Fruit fly (Drosophila melanogaster) whole organism, pupa: ENCODE measurements around the gene Erk7.

Experiments used
- CG10348 ChIP-seq: fragments of 200-800 bp; sonication (Bioruptor generic); IDR thresholded peaks from 2 replicates; pipeline ENCODE4 v1.3.6; 2022; ENCODE audit warnings: missing biosample characterization, missing genetic modification characterization
- CG12605 ChIP-seq: fragments of 200-800 bp; sonication (Bioruptor generic); IDR thresholded peaks from 2 replicates; pipeline ENCODE4 v1.3.6; 2022; ENCODE audit warnings: missing biosample characterization, missing genetic modification characterization
- CG13204 ChIP-seq: fragments of 200-800 bp; sonication (Bioruptor generic); optimal IDR thresholded peaks from 2 replicates; lab custom pipeline; 2018; ENCODE audit warnings: missing biosample characterization, mild to moderate bottlenecking, missing genetic modification characterization, moderate library complexity
- CG14655 ChIP-seq: fragments of 200-800 bp; sonication (Bioruptor generic); optimal IDR thresholded peaks from 3 replicates; lab custom pipeline; 2017; ENCODE audit warnings: mild to moderate bottlenecking, missing biosample characterization, missing genetic modification reagents, missing genetic modification characterization
- CG15710 ChIP-seq: fragments of 200-800 bp; sonication (Bioruptor generic); optimal IDR thresholded peaks from 2 replicates; lab custom pipeline; 2018; ENCODE audit warnings: missing biosample characterization, mild to moderate bottlenecking, missing genetic modification characterization, moderate library complexity
- CG17806 ChIP-seq: fragments of 200-800 bp; sonication (Bioruptor generic); optimal IDR thresholded peaks from 2 replicates; lab custom pipeline; 2018; ENCODE audit warnings: missing biosample characterization, mild to moderate bottlenecking, missing genetic modification characterization, moderate library complexity
- CG32121 ChIP-seq: fragments of 200-800 bp; sonication (Bioruptor generic); IDR thresholded peaks from 2 replicates; pipeline ENCODE4 v1.3.6; 2022; ENCODE audit warnings: missing biosample characterization, missing genetic modification characterization
- CG34367 ChIP-seq: fragments of 200-800 bp; sonication (Bioruptor generic); optimal IDR thresholded peaks from 2 replicates; lab custom pipeline; 2018; ENCODE audit warnings: missing biosample characterization, mild to moderate bottlenecking, missing genetic modification characterization
- CG4496 ChIP-seq: fragments of 200-800 bp; sonication (Bioruptor generic); IDR thresholded peaks from 3 replicates; pipeline ENCODE4 v1.3.6; 2022; ENCODE audit warnings: missing biosample characterization, missing genetic modification characterization
- CG8159 ChIP-seq: fragments of 200-800 bp; sonication (Bioruptor generic); optimal IDR thresholded peaks from 3 replicates; lab custom pipeline; 2018; ENCODE audit warnings: missing biosample characterization, mild to moderate bottlenecking, missing genetic modification characterization, moderate library complexity
- CG8301 ChIP-seq: fragments of 200-800 bp; sonication (Bioruptor generic); optimal IDR thresholded peaks from 2 replicates; lab custom pipeline; 2018; ENCODE audit warnings: missing biosample characterization, mild to moderate bottlenecking, missing genetic modification characterization
- CG9948 ChIP-seq: fragments of 200-800 bp; sonication (Bioruptor generic); optimal IDR thresholded peaks from 2 replicates; lab custom pipeline; 2018; ENCODE audit warnings: missing biosample characterization, mild to moderate bottlenecking, missing genetic modification characterization, moderate library complexity
- D1 ChIP-seq: fragments of 200-800 bp; sonication (Bioruptor generic); optimal IDR thresholded peaks from 2 replicates; lab custom pipeline; 2018; ENCODE audit warnings: missing biosample characterization, mild to moderate bottlenecking, missing genetic modification characterization, moderate library complexity
- EcR ChIP-seq: fragments of 200-800 bp; sonication (Bioruptor generic); optimal IDR thresholded peaks from 3 replicates; lab custom pipeline; 2019; ENCODE audit warnings: missing biosample characterization, missing genetic modification characterization, mild to moderate bottlenecking, moderate library complexity, missing genetic modification reagents
- Ets98B ChIP-seq: fragments of 200-800 bp; sonication (Bioruptor generic); IDR thresholded peaks from 2 replicates; pipeline ENCODE4 v1.3.6; 2022; ENCODE audit warnings: missing biosample characterization, missing genetic modification characterization
- Pif1A ChIP-seq: fragments of 200-800 bp; sonication (Bioruptor generic); optimal IDR thresholded peaks from 3 replicates; lab custom pipeline; 2016; ENCODE audit warnings: missing biosample characterization, missing genetic modification characterization
- Pif1B ChIP-seq: fragments of 200-800 bp; sonication (Bioruptor generic); optimal IDR thresholded peaks from 3 replicates; lab custom pipeline; 2016; ENCODE audit warnings: missing biosample characterization, missing genetic modification characterization
- Snoo ChIP-seq: fragments of 200-800 bp; sonication (Bioruptor generic); optimal IDR thresholded peaks from 3 replicates; lab custom pipeline; 2017; ENCODE audit warnings: missing biosample characterization, mild to moderate bottlenecking, missing genetic modification characterization, inconsistent platforms
- fd96Ca ChIP-seq: fragments of 200-800 bp; sonication (Bioruptor generic); IDR thresholded peaks from 3 replicates; pipeline ENCODE4 v1.3.6; 2022; ENCODE audit warnings: missing biosample characterization, missing genetic modification characterization
- gl ChIP-seq: fragments of 200-800 bp; sonication (Bioruptor generic); optimal IDR thresholded peaks from 2 replicates; lab custom pipeline; 2018; ENCODE audit warnings: missing biosample characterization, mild to moderate bottlenecking, missing genetic modification characterization
- rn ChIP-seq: fragments of 200-800 bp; sonication (Bioruptor generic); IDR thresholded peaks from 2 replicates; pipeline ENCODE4 v1.3.6; 2022; ENCODE audit warnings: missing biosample characterization, missing genetic modification characterization

Erk7 gene

DNA sequence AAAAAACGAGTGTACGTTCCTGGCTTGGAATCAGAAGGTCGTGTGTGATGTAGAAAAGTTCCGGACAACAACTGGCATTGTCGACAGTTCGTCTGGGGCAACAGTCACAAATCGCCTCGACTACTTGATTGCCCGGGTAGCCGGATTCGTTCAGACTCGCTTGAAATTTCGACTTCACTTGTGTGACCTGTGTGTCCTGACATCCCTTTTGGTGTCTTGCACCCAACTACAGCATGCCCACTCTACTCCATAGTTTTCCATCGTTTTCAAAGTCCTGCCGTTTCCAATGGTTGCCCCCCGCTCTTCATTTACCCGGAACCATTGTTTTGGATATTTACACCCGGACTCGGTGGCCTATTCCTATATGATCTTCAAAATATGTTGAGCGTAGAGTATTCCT, at the start of gene Erk7:
Gene Erk7, minus strand, starts transcription at position 101 of the 400 bp plus-strand sequence.
- TF ChIP-seq fd96Ca (GFP tag; lab: Robert Waterston, UW) (no peak), CG8301 (no peak), CG9948 (tag; lab: Kevin White, UChicago) (no peak), gl (no peak), CG15710 (tag; lab: Kevin White, UChicago) (no peak), Pif1A (GFP tag; lab: Kevin White, UChicago) (no peak), CG13204 (GFP tag; lab: Kevin White, UChicago) (no peak), Snoo (tag; lab: Kevin White, UChicago) (no peak), CG12605 (GFP tag; lab: Robert Waterston, UW) (no peak), CG14655 (no peak), CG8159 (tag; lab: Kevin White, UChicago) (no peak)

DNA sequence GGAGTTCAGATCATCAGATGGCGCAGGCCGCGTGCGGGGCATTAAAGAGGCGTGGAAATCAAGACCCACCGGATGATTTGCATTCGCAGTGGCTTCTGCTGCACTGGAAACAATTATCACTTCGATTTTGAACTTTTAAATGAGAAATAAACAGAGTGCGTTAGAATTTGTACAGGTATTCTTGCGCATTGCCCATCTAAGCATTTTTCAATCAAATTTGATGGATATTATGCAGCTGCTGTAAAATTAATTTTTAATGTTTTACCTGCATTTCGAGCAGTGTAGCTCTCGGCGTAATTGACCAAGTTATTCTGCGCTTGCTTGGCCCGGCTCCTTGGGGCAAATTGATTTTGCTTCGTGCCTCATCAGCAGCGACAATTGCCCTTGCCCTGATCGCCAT, 49.6 kb upstream of the Erk7 start:
- peak; percentile 3 for TF ChIP-seq CG34367
- peak; percentile 15 for TF ChIP-seq CG9948 (tag; lab: Kevin White, UChicago)
- TF ChIP-seq CG8159 (tag; lab: Kevin White, UChicago) = peak; percentile 28
- no peak for TF ChIP-seq Pif1B (GFP tag; lab: Kevin White, UChicago)
- TF ChIP-seq CG17806 (tag; lab: Kevin White, UChicago) = peak; percentile 14
- TF ChIP-seq, all 21 proteins: peak for 4

DNA sequence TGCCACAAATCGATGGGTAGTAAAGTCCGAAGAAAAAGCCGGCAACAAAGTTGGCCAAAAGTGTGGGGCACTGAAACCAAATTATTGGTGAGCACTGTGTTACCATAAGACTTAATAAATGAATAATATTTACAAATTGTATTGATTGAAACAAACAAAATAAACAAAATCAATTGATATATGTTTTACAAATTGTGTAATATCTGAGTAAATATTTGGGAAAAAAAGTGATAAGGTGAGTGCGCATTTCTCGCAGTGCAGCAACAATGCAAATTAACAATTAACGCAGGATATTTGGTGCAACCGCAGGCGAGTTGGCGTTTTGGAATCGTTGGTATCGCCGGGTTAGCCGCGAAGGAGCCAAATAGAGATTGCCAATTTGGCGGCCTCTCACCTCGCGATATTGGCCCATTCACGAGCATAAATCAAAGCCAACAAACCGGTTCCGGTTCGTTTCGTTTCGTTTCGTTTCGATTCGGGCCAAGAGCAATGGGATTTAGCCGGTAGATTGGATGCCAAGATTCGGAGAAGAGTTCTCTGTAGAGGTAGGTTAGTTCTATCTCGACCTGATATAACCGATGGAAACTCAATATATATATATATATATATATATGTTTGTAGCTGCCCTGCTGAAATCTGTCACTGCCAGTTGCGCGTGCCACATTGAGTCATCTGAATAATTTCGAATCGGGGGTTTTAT, 42.6 kb upstream of the Erk7 start:
- peak; percentile 1 for TF ChIP-seq CG9948 (tag; lab: Kevin White, UChicago)
- TF ChIP-seq CG8159 (tag; lab: Kevin White, UChicago) = peak; percentile 22
- TF ChIP-seq gl = no peak

DNA sequence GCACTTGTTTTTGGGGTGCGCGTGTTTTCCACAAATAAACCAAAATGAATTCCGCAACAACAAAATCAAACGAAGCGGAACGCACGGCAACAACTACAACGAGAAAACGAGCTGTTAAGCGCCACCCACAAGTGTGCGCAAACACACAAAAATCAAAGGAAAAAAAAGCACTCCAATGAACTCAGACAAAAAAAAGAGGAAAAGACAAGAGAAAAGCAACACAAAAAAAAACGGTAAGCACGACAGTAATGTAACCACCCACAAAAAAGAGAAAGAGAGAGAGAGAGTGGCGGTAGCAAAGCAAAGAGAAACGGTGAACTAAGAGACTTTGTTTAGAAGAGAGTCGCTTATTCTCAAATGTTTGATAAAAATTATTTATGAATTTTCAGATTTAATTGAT, 38.2 kb upstream of the Erk7 start:
- TF ChIP-seq Snoo (tag; lab: Kevin White, UChicago) = peak; percentile 88
- TF ChIP-seq CG15710 (tag; lab: Kevin White, UChicago) = peak; percentile 78
- peak; percentile 90 for TF ChIP-seq rn (GFP tag; lab: Robert Waterston, UW)
- TF ChIP-seq CG14655 = peak; percentile 82
- peak; percentile 85 for TF ChIP-seq CG13204 (GFP tag; lab: Kevin White, UChicago)
- peak; percentile 86 for TF ChIP-seq CG34367
- TF ChIP-seq fd96Ca (GFP tag; lab: Robert Waterston, UW) = peak; percentile 92
- no peak for TF ChIP-seq CG10348 (GFP tag; lab: Robert Waterston, UW)
- TF ChIP-seq CG9948 (tag; lab: Kevin White, UChicago) = peak; percentile 68
- TF ChIP-seq Pif1B (GFP tag; lab: Kevin White, UChicago) = peak; percentile 86
- TF ChIP-seq Pif1A (GFP tag; lab: Kevin White, UChicago) = peak; percentile 94
- peak; percentile 97 for TF ChIP-seq CG32121
- no peak for TF ChIP-seq D1
- peak; percentile 71 for TF ChIP-seq CG8159 (tag; lab: Kevin White, UChicago)
- peak; percentile 74 for TF ChIP-seq CG8301
- TF ChIP-seq CG12605 (GFP tag; lab: Robert Waterston, UW) = peak; percentile 99
- TF ChIP-seq Ets98B (GFP tag; lab: Robert Waterston, UW) = peak; percentile 97
- TF ChIP-seq CG4496 = peak; percentile 99
- TF ChIP-seq EcR (GFP tag; lab: Kevin White, UChicago) = no peak
- TF ChIP-seq CG17806 (tag; lab: Kevin White, UChicago) = peak; percentile 72
- TF ChIP-seq gl = peak; percentile 93
- TF ChIP-seq, all 21 proteins: peak for 18

DNA sequence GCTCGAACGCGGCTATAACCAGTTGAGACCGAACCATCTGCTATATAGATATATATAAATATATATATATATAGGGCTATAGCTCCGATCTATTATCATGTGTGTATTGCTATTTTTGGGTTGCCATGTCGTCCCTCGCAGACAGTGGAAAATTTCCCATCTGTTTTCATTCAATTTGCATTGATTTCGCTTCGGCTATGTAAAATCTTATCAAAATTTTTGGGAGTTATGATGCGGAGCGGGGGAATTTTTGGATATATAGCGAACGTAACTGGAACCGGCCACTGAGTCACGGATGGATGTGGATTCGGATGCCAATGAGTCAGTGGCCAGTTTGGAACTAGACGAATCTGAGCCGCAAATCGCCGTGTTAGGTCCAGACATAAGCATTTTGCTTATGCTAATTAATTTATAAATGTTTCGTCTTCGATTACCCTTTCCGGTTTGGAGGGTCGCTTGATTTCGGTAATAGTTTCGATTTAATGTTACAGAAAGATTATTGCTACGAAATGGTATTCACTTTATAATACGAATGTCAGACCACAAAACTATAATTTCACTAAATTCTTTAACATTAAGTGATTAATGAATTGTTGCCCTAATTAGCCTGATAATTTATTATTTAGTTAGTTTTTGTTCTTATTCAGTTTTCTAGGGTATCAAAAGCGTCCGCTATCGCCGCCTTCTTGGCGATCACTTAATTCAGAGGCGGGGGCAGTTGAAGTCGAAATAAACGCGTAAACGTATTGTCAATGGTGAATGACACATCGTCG, 30.3 kb upstream of the Erk7 start:
- TF ChIP-seq CG4496 (no peak), CG10348 (GFP tag; lab: Robert Waterston, UW) (no peak), CG32121 (no peak), CG8301 (no peak), Snoo (tag; lab: Kevin White, UChicago) (no peak), gl (no peak), CG8159 (tag; lab: Kevin White, UChicago) (no peak), Pif1A (GFP tag; lab: Kevin White, UChicago) (no peak), Pif1B (GFP tag; lab: Kevin White, UChicago) (no peak), Ets98B (GFP tag; lab: Robert Waterston, UW) (no peak), rn (GFP tag; lab: Robert Waterston, UW) (no peak), CG15710 (tag; lab: Kevin White, UChicago) (no peak), CG17806 (tag; lab: Kevin White, UChicago) (no peak), CG34367 (no peak), fd96Ca (GFP tag; lab: Robert Waterston, UW) (no peak), CG12605 (GFP tag; lab: Robert Waterston, UW) (no peak), CG9948 (tag; lab: Kevin White, UChicago) (no peak)

dm6 chrX:9296518-9296917, 29.0 kb upstream of the Erk7 start:
- TF ChIP-seq Pif1A (GFP tag; lab: Kevin White, UChicago) = no peak
- no peak for TF ChIP-seq rn (GFP tag; lab: Robert Waterston, UW)
- TF ChIP-seq gl = no peak
- TF ChIP-seq fd96Ca (GFP tag; lab: Robert Waterston, UW) = no peak
- TF ChIP-seq CG8301 = no peak
- no peak for TF ChIP-seq Pif1B (GFP tag; lab: Kevin White, UChicago)
- TF ChIP-seq D1 = no peak
- TF ChIP-seq CG32121 = no peak
- TF ChIP-seq CG12605 (GFP tag; lab: Robert Waterston, UW) = no peak
- no peak for TF ChIP-seq CG34367
- no peak for TF ChIP-seq CG15710 (tag; lab: Kevin White, UChicago)
- TF ChIP-seq CG10348 (GFP tag; lab: Robert Waterston, UW) = no peak
- no peak for TF ChIP-seq CG4496
- no peak for TF ChIP-seq CG17806 (tag; lab: Kevin White, UChicago)
- TF ChIP-seq CG14655 = no peak
- TF ChIP-seq CG13204 (GFP tag; lab: Kevin White, UChicago) = no peak
- no peak for TF ChIP-seq CG8159 (tag; lab: Kevin White, UChicago)
- TF ChIP-seq Ets98B (GFP tag; lab: Robert Waterston, UW) = no peak
- TF ChIP-seq CG9948 (tag; lab: Kevin White, UChicago) = no peak
- TF ChIP-seq, all 21 proteins: peak for 0
